Fruit fly (Drosophila melanogaster) whole organism, embryonic: ENCODE measurements around the gene CG13455.

Source experiments
- Asciz ChIP-seq: fragments of 200-800 bp; sonication (Bioruptor generic); optimal IDR thresholded peaks from 2 replicates; lab custom pipeline; 2017; ENCODE audit warnings: missing biosample characterization, mild to moderate bottlenecking, missing genetic modification characterization, missing genetic modification reagents
- CG10654 ChIP-seq: fragments of 200-800 bp; sonication (Bioruptor generic); optimal IDR thresholded peaks from 2 replicates; lab custom pipeline; 2016; ENCODE audit warnings: missing biosample characterization, missing genetic modification characterization
- CG10959 ChIP-seq: fragments of 200-800 bp; sonication (Bioruptor generic); IDR thresholded peaks from 2 replicates; pipeline ENCODE4 v1.3.6; 2022; ENCODE audit warnings: missing biosample characterization, missing genetic modification characterization
- CG11085 ChIP-seq: fragments of 200-800 bp; sonication (Bioruptor generic); IDR thresholded peaks from 2 replicates; pipeline ENCODE4 v1.3.6; 2022; ENCODE audit warnings: missing biosample characterization, missing genetic modification characterization
- CG11695 ChIP-seq: fragments of 200-800 bp; sonication (Bioruptor generic); IDR thresholded peaks from 3 replicates; pipeline ENCODE4 v1.3.6; 2022; ENCODE audit warnings: missing biosample characterization, missing genetic modification characterization
- CG12744 ChIP-seq: fragments of 200-800 bp; sonication (Bioruptor generic); optimal IDR thresholded peaks from 2 replicates; lab custom pipeline; 2016; ENCODE audit warnings: missing biosample characterization, missing genetic modification characterization
- CG13624 ChIP-seq: fragments of 200-800 bp; sonication (Bioruptor generic); optimal IDR thresholded peaks from 2 replicates; lab custom pipeline; 2016; ENCODE audit warnings: missing biosample characterization, missing genetic modification characterization
- CG13894 ChIP-seq: fragments of 200-800 bp; sonication (Bioruptor generic); optimal IDR thresholded peaks from 3 replicates; lab custom pipeline; 2018; ENCODE audit warnings: missing biosample characterization, mild to moderate bottlenecking, missing genetic modification characterization, moderate library complexity
- CG1647 ChIP-seq: fragments of 200-800 bp; sonication (Bioruptor generic); optimal IDR thresholded peaks from 3 replicates; lab custom pipeline; 2016; ENCODE audit warnings: missing biosample characterization, missing genetic modification characterization
- CG16813 ChIP-seq: fragments of 200-800 bp; sonication (Bioruptor generic); IDR thresholded peaks from 3 replicates; pipeline ENCODE4 v1.3.6; 2022; ENCODE audit warnings: missing biosample characterization, missing genetic modification characterization; ENCODE audit not compliant: partially characterized antibody
- CG18476 ChIP-seq: fragments of 200-800 bp; sonication (Bioruptor generic); optimal IDR thresholded peaks from 2 replicates; lab custom pipeline; 2016; ENCODE audit warnings: missing biosample characterization, mild to moderate bottlenecking, missing genetic modification characterization
- CG18764 ChIP-seq: fragments of 200-800 bp; sonication (Bioruptor generic); optimal IDR thresholded peaks from 3 replicates; lab custom pipeline; 2016; ENCODE audit warnings: missing biosample characterization, missing genetic modification characterization
- CG31365 ChIP-seq: fragments of 200-800 bp; sonication (Bioruptor generic); optimal IDR thresholded peaks from 2 replicates; lab custom pipeline; 2018; ENCODE audit warnings: missing biosample characterization, mild to moderate bottlenecking, missing genetic modification characterization
- CG3163 ChIP-seq: fragments of 200-800 bp; sonication (Bioruptor generic); optimal IDR thresholded peaks from 3 replicates; lab custom pipeline; 2016; ENCODE audit warnings: missing biosample characterization, missing genetic modification characterization
- CG32532 ChIP-seq: fragments of 200-800 bp; sonication (Bioruptor generic); IDR thresholded peaks from 2 replicates; pipeline ENCODE4 v1.3.6; 2022; ENCODE audit warnings: missing biosample characterization, missing genetic modification characterization
- CG4820 ChIP-seq: fragments of 200-800 bp; sonication (Bioruptor generic); optimal IDR thresholded peaks from 3 replicates; lab custom pipeline; 2016; ENCODE audit warnings: missing biosample characterization, missing genetic modification characterization
- CG5245 ChIP-seq: fragments of 200-800 bp; sonication (Bioruptor generic); optimal IDR thresholded peaks from 3 replicates; lab custom pipeline; 2016; ENCODE audit warnings: missing biosample characterization, missing genetic modification characterization
- CG9215 ChIP-seq: fragments of 200-800 bp; sonication (Bioruptor generic); IDR thresholded peaks from 2 replicates; pipeline ENCODE4 v1.3.6; 2022; ENCODE audit warnings: missing biosample characterization, missing genetic modification characterization
- CG9437 ChIP-seq: fragments of 200-800 bp; sonication (Bioruptor generic); optimal IDR thresholded peaks from 2 replicates; lab custom pipeline; 2018; ENCODE audit warnings: missing biosample characterization, mild to moderate bottlenecking, missing genetic modification characterization
- D19B ChIP-seq: fragments of 200-800 bp; sonication (Bioruptor generic); optimal IDR thresholded peaks from 2 replicates; lab custom pipeline; 2017; ENCODE audit warnings: missing biosample characterization, mild to moderate bottlenecking, missing genetic modification characterization
- Dbx ChIP-seq: fragments of 200-800 bp; sonication (Bioruptor generic); IDR thresholded peaks from 3 replicates; pipeline ENCODE4 v1.3.6; 2022; ENCODE audit warnings: missing biosample characterization, missing genetic modification characterization
- Doc2 ChIP-seq: fragments of 200-800 bp; sonication (Bioruptor generic); IDR thresholded peaks from 2 replicates; pipeline ENCODE4 v1.3.6; 2022; ENCODE audit warnings: missing biosample characterization, missing genetic modification characterization
- Gug ChIP-seq: fragments of 200-800 bp; sonication (Bioruptor generic); IDR thresholded peaks from 4 replicates; pipeline ENCODE4 v1.3.6; 2022; ENCODE audit warnings: missing biosample characterization, missing genetic modification characterization
- HLH4C ChIP-seq: fragments of 200-800 bp; sonication (Bioruptor generic); IDR thresholded peaks from 3 replicates; pipeline ENCODE4 v1.3.6; 2022; ENCODE audit warnings: missing biosample characterization, missing genetic modification characterization; ENCODE audit not compliant: partially characterized antibody
- Hand ChIP-seq: fragments of 200-800 bp; sonication (Bioruptor generic); optimal IDR thresholded peaks from 2 replicates; lab custom pipeline; 2017; ENCODE audit warnings: mild to moderate bottlenecking, missing biosample characterization, missing genetic modification reagents, missing genetic modification characterization
- Max ChIP-seq: fragments of 200-800 bp; sonication (Bioruptor generic); optimal IDR thresholded peaks from 2 replicates; lab custom pipeline; 2016; ENCODE audit warnings: missing biosample characterization, mild to moderate bottlenecking, missing genetic modification characterization
- Nf-YC ChIP-seq: fragments of 200-800 bp; optimal IDR thresholded peaks from 3 replicates; lab custom pipeline; 2019; ENCODE audit warnings: missing biosample characterization, mild to moderate bottlenecking, missing genetic modification characterization, moderate library complexity
- Scr ChIP-seq: fragments of 200-800 bp; sonication (Bioruptor generic); IDR thresholded peaks from 2 replicates; pipeline ENCODE4 v1.3.6; 2022; ENCODE audit warnings: missing biosample characterization, missing genetic modification characterization; ENCODE audit not compliant: partially characterized antibody
- Taf1 ChIP-seq: fragments of 200-800 bp; sonication (Bioruptor generic); IDR thresholded peaks from 2 replicates; pipeline ENCODE4 v1.3.6; 2022; ENCODE audit warnings: missing biosample characterization, missing genetic modification characterization
- Tbp ChIP-seq: fragments of >200 bp; optimal IDR thresholded peaks from 2 replicates; lab custom pipeline; 2018; ENCODE audit warnings: missing biosample characterization, missing genetic modification characterization
- Trl ChIP-seq, 3 experiments: fragments of >200 bp in 2 of 3; fragments of 200-800 bp in 1 of 3; sonication (Bioruptor generic) in 1 of 3; optimal IDR thresholded peaks; 2 replicates in 1 of 3; 3 replicates in 2 of 3; lab custom pipeline; 2016 to 2017; ENCODE audit warnings: missing biosample characterization in 1 of 3, missing genetic modification characterization in 1 of 3
- Xbp1 ChIP-seq: fragments of 200-800 bp; sonication (Bioruptor generic); optimal IDR thresholded peaks from 3 replicates; lab custom pipeline; 2016; ENCODE audit warnings: missing biosample characterization, mild to moderate bottlenecking, missing genetic modification characterization
- ab ChIP-seq: fragments of 200-800 bp; sonication (Bioruptor generic); optimal IDR thresholded peaks from 2 replicates; lab custom pipeline; 2016; ENCODE audit warnings: missing biosample characterization, missing genetic modification characterization
- ap ChIP-seq: fragments of 200-800 bp; sonication (Bioruptor generic); IDR thresholded peaks from 2 replicates; pipeline ENCODE4 v1.3.6; 2022; ENCODE audit warnings: missing biosample characterization, missing genetic modification characterization
- ash1 ChIP-seq: fragments of 200-800 bp; sonication (Bioruptor generic); optimal IDR thresholded peaks from 2 replicates; lab custom pipeline; 2018; ENCODE audit warnings: missing biosample characterization, mild to moderate bottlenecking, missing genetic modification characterization
- dmrt99B ChIP-seq: fragments of 200-800 bp; sonication (Bioruptor generic); optimal IDR thresholded peaks from 2 replicates; lab custom pipeline; 2018; ENCODE audit warnings: missing biosample characterization, mild to moderate bottlenecking, missing genetic modification characterization, moderate library complexity
- esg ChIP-seq: fragments of 200-800 bp; sonication (Bioruptor generic); conservative IDR thresholded peaks from 2 replicates; pipeline ENCODE4 v1.3.6; 2022; ENCODE audit warnings: missing biosample characterization, missing genetic modification characterization
- gsb ChIP-seq: fragments of 200-800 bp; sonication (Bioruptor generic); IDR thresholded peaks from 2 replicates; pipeline ENCODE4 v1.3.6; 2022; ENCODE audit warnings: missing biosample characterization, missing genetic modification characterization
- ham ChIP-seq: fragments of 200-800 bp; sonication (Bioruptor generic); IDR thresholded peaks from 2 replicates; pipeline ENCODE4 v1.3.6; 2022; ENCODE audit warnings: missing biosample characterization, missing genetic modification characterization
- hbn ChIP-seq: fragments of 200-800 bp; sonication (Bioruptor generic); IDR thresholded peaks from 2 replicates; pipeline ENCODE4 v1.3.6; 2022; ENCODE audit warnings: missing biosample characterization, missing genetic modification characterization; ENCODE audit not compliant: partially characterized antibody
- ind ChIP-seq: fragments of 200-800 bp; sonication (Bioruptor generic); optimal IDR thresholded peaks from 3 replicates; lab custom pipeline; 2016; ENCODE audit warnings: missing biosample characterization, missing genetic modification characterization
- nerfin-1 ChIP-seq: fragments of 200-800 bp; sonication (Bioruptor generic); optimal IDR thresholded peaks from 3 replicates; lab custom pipeline; 2019; ENCODE audit warnings: missing biosample characterization, mild to moderate bottlenecking, missing genetic modification characterization, moderate library complexity
- p53 ChIP-seq: fragments of 200-800 bp; sonication (Bioruptor generic); optimal IDR thresholded peaks from 2 replicates; lab custom pipeline; 2016; ENCODE audit warnings: missing biosample characterization, missing genetic modification characterization
- pum ChIP-seq: fragments of 200-800 bp; sonication (Bioruptor generic); optimal IDR thresholded peaks from 2 replicates; lab custom pipeline; 2016; ENCODE audit warnings: missing biosample characterization, missing genetic modification characterization
- pzg ChIP-seq: fragments of 200-800 bp; sonication (Bioruptor generic); optimal IDR thresholded peaks from 3 replicates; lab custom pipeline; 2018; ENCODE audit warnings: missing biosample characterization, mild to moderate bottlenecking, missing genetic modification characterization, moderate library complexity
- sens ChIP-seq: fragments of 200-800 bp; sonication (Bioruptor generic); peaks from one replicate; lab custom pipeline; 2016; ENCODE audit warnings: missing biosample characterization, missing genetic modification characterization
- slbo ChIP-seq: fragments of 200-800 bp; sonication (Bioruptor generic); IDR thresholded peaks from 2 replicates; pipeline ENCODE4 v1.3.6; 2022; ENCODE audit warnings: missing biosample characterization, missing genetic modification characterization
- sqz ChIP-seq: fragments of 200-800 bp; sonication (Bioruptor generic); optimal IDR thresholded peaks from 3 replicates; lab custom pipeline; 2018; ENCODE audit warnings: missing biosample characterization, mild to moderate bottlenecking, missing genetic modification characterization
- tio ChIP-seq: fragments of 200-800 bp; sonication (Bioruptor generic); optimal IDR thresholded peaks from 2 replicates; lab custom pipeline; 2017; ENCODE audit warnings: missing biosample characterization, missing genetic modification characterization, inconsistent platforms
- tll ChIP-seq, 2 experiments: fragments of 200-800 bp in 1 of 2; fragments of >200 bp in 1 of 2; sonication (Bioruptor generic) in 1 of 2; optimal IDR thresholded peaks; 2 replicates each; lab custom pipeline; 2017 to 2019; ENCODE audit warnings: missing biosample characterization in 2 of 2, missing genetic modification characterization in 2 of 2, mild to moderate bottlenecking in 1 of 2, moderate library complexity in 1 of 2
- toy ChIP-seq: fragments of 200-800 bp; sonication (Bioruptor generic); IDR thresholded peaks from 2 replicates; pipeline ENCODE4 v1.3.6; 2022; ENCODE audit warnings: missing biosample characterization, missing genetic modification characterization
- zfh1 ChIP-seq: fragments of 200-800 bp; sonication (Bioruptor generic); IDR thresholded peaks from 3 replicates; pipeline ENCODE4 v1.3.6; 2022; ENCODE audit warnings: missing biosample characterization, missing genetic modification characterization

The CG13455 gene

dm6 chr3L:15535800-15536225, 39.4 kb downstream of the CG13455 start (continued):
- TF ChIP-seq CG16813 (GFP tag; lab: Robert Waterston, UW), result no peak
- TF ChIP-seq CG13894 (tag; lab: Kevin White, UChicago), result peak; percentile 5
- TF ChIP-seq CG9437 (GFP tag; lab: Kevin White, UChicago), result no peak
- TF ChIP-seq Tbp (GFP tag; lab: Kevin White, UChicago), result no peak
- TF ChIP-seq HLH4C, result no peak
- no peak for TF ChIP-seq toy (GFP tag; lab: Robert Waterston, UW)
- TF ChIP-seq gsb, result no peak
- TF ChIP-seq zfh1, result 0 out of 3 replicates have a peak, but pooled peaks have one; percentile 16
- TF ChIP-seq sens (GFP tag; lab: Kevin White, UChicago), result peak; percentile 38
- no peak for TF ChIP-seq Doc2 (GFP tag; lab: Robert Waterston, UW)
- TF ChIP-seq tll (GFP tag; optimal IDR thresholded peaks at IDR 0.05; lab: Kevin White, UChicago), result no peak
- TF ChIP-seq CG32532 (GFP tag; lab: Robert Waterston, UW), result no peak
- TF ChIP-seq nerfin-1 (tag; lab: Kevin White, UChicago), result peak; percentile 53
- no peak for TF ChIP-seq CG10959
- TF ChIP-seq pzg (GFP tag; lab: Kevin White, UChicago), result no peak
- TF ChIP-seq ab (GFP tag; lab: Kevin White, UChicago), result no peak
- no peak for TF ChIP-seq CG31365 (tag; lab: Kevin White, UChicago)
- TF ChIP-seq Taf1, result no peak
- peak; percentile 75 for TF ChIP-seq CG3163 (GFP tag; lab: Kevin White, UChicago)
- TF ChIP-seq CG10654 (GFP tag; lab: Kevin White, UChicago), result no peak
- no peak for TF ChIP-seq CG18764 (GFP tag; lab: Kevin White, UChicago)
- no peak for TF ChIP-seq slbo
- no peak for TF ChIP-seq tio (GFP tag; lab: Kevin White, UChicago)
- TF ChIP-seq ash1 (GFP tag; lab: Kevin White, UChicago), result no peak
- TF ChIP-seq CG9215, result no peak
- no peak for TF ChIP-seq CG11695 (GFP tag; lab: Robert Waterston, UW)
- no peak for TF ChIP-seq ap (GFP tag; lab: Robert Waterston, UW)
- no peak for TF ChIP-seq p53 (GFP tag; lab: Kevin White, UChicago)
- no peak for TF ChIP-seq CG12744 (GFP tag; lab: Kevin White, UChicago)
- no peak for TF ChIP-seq D19B (GFP tag; lab: Kevin White, UChicago)
- TF ChIP-seq CG5245 (GFP tag; lab: Kevin White, UChicago), result no peak
- TF ChIP-seq Hand, result no peak
- TF ChIP-seq CG18476 (GFP tag; lab: Kevin White, UChicago), result no peak
- TF ChIP-seq Dbx, result no peak
- TF ChIP-seq Trl (optimal IDR thresholded peaks at IDR 0.05; lab: Kevin White, UChicago), result peak; percentile 53 to 57
- no peak for TF ChIP-seq Trl (GFP tag; optimal IDR thresholded peaks at IDR 0.05; lab: Kevin White, UChicago)
- peak; percentile 56 for TF ChIP-seq sqz (GFP tag; lab: Kevin White, UChicago)
- TF ChIP-seq Scr (GFP tag; lab: Robert Waterston, UW), result no peak
- no peak for TF ChIP-seq pum
- TF ChIP-seq CG13624 (GFP tag; lab: Kevin White, UChicago), result no peak
- no peak for TF ChIP-seq CG1647 (GFP tag; lab: Kevin White, UChicago)
- TF ChIP-seq Nf-YC, result peak; percentile 42
- no peak for TF ChIP-seq esg
- no peak for TF ChIP-seq ind (GFP tag; lab: Kevin White, UChicago)
- TF ChIP-seq hbn, result no peak
- no peak for TF ChIP-seq dmrt99B
- TF ChIP-seq ham (GFP tag; lab: Robert Waterston, UW), result no peak
- TF ChIP-seq Xbp1 (GFP tag; lab: Kevin White, UChicago), result no peak
- TF ChIP-seq CG11085 (GFP tag; lab: Robert Waterston, UW), result no peak
- TF ChIP-seq CG4820 (GFP tag; lab: Kevin White, UChicago), result no peak
- no peak for TF ChIP-seq Max (GFP tag; lab: Kevin White, UChicago)
- TF ChIP-seq Asciz (GFP tag; lab: Kevin White, UChicago), result no peak
- TF ChIP-seq Gug (GFP tag; lab: Robert Waterston, UW), result no peak
